Fruit fly (Drosophila melanogaster) S2 (cell line): ENCODE measurements around the gene CG3386.

Experiments used
- CG8478 ChIP-seq: fragments of >200 bp; optimal IDR thresholded peaks from 2 replicates; lab custom pipeline; 2018
- CTCF ChIP-seq, 2 experiments: fragments of >200 bp; optimal IDR thresholded peaks; 2 replicates each; lab custom pipeline; 2018

DNA sequence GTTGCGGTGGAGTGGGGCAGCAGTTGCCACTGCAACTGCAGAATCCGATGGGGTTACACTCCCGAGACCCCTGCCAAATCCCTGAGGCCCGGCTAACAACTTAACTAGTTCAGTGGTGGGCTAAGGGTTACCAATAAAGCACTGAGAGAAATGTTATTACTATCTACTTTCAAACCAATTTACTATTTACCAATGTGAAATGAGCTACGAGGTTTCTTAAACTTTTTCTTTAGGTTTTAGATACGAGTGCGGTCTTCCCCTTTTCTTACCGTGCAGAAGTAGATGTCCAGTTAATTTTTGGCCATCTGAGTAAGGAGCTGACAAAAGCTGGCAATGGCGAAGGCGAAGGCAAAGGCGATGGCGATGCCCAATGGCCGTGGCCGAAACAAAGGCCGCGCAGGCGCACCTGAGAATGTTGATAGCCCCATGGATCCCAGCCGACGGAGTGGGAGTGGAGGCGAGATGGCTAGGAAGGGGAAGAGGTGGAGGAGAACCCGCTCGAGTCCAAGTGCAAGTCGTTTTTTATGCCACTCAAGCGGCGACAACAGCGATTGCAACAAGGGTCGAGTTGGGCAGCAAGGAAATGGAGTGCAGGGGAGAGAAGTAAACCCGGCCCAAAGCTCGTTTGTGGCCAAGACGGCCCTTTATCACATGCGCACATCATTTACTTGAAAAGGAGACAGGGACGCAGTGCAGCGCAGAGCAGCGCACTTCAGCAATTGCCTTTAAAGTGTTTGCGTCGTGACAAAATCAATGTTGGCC lies 21.8 kb downstream of the CG3386 start:
- TF ChIP-seq CG8478 (lab: Kevin White, UChicago) (no peak), CTCF (optimal IDR thresholded peaks at IDR 0.05; lab: Kevin White, UChicago) (no peak)
